Worm (Caenorhabditis elegans): Measurements from ENCODE around the gene C04C11.1.

C04C11.1 gene

ce11 chrX:14054799-14055198, 34.4 kb downstream of the C04C11.1 start:
- TF ChIP-seq zfh-2 (GFP tag; conservative IDR thresholded peaks at IDR 0.05) (peak; percentile 41; the same call in 1 of the 2 replicates), ZK185.1 (tag; optimal IDR thresholded peaks at IDR 0.05; ENCODE audit: poor library complexity, severe bottlenecking) (no peak)

ce11 chrX:14055715-14056114, 35.3 kb downstream of the C04C11.1 start:
- no peak for TF ChIP-seq attf-6 (GFP tag; IDR thresholded peaks at IDR 0.05)
- no peak for TF ChIP-seq hlh-26 (GFP tag; conservative IDR thresholded peaks at IDR 0.05)
- no peak for TF ChIP-seq somi-1 (GFP tag; optimal IDR thresholded peaks at IDR 0.05)
- no peak for TF ChIP-seq F37B4.10 (GFP tag; IDR thresholded peaks at IDR 0.05)
- TF ChIP-seq efl-1 (GFP tag; optimal IDR thresholded peaks at IDR 0.05): no peak
- TF ChIP-seq K11D2.4 (GFP tag; IDR thresholded peaks at IDR 0.05): no peak

DNA sequence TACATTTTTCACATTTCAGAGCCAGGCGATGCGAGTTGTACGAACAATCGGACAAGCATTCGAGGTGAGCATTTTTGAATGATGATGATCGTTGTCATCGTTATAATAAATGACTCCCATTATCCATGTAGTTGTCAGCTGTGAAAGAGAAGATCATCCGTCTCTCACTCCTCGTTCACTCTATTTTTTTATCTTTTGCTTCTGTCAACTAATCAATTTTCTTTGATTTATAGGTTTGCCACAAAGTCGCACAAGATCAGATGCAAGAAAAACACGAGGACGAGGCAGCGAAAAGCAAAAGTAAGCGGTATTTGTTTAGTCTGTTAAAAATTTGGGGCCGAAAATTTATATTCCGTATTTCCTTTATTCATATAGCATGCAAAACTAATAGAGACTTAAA, 36.1 kb downstream of the C04C11.1 start:
- TF ChIP-seq C17E4.6 (GFP tag; IDR thresholded peaks at IDR 0.05): no peak
- TF ChIP-seq nfya-1 (tag; optimal IDR thresholded peaks at IDR 0.05; ENCODE audit: borderline replicate concordance, insufficient read depth): no peak
- TF ChIP-seq bed-2 (GFP tag; IDR thresholded peaks at IDR 0.05): no peak
- no peak for TF ChIP-seq repo-1 (tag; optimal IDR thresholded peaks at IDR 0.05)
- no peak for TF ChIP-seq ceh-100 (GFP tag; IDR thresholded peaks at IDR 0.05)
- no peak for TF ChIP-seq ets-4 (GFP tag; optimal IDR thresholded peaks at IDR 0.05)
- no peak for TF ChIP-seq ceh-40 (GFP tag; IDR thresholded peaks at IDR 0.05)
- no peak for TF ChIP-seq him-1 (tag; optimal IDR thresholded peaks at IDR 0.05)
- no peak for TF ChIP-seq F22D6.2 (tag; optimal IDR thresholded peaks at IDR 0.05)
- TF ChIP-seq F37B4.10 (GFP tag; IDR thresholded peaks at IDR 0.05): no peak
- TF ChIP-seq Y67H2A.10 (GFP tag; conservative IDR thresholded peaks at IDR 0.05): no peak
- TF ChIP-seq mcd-1 (GFP tag; IDR thresholded peaks at IDR 0.05): no peak

DNA sequence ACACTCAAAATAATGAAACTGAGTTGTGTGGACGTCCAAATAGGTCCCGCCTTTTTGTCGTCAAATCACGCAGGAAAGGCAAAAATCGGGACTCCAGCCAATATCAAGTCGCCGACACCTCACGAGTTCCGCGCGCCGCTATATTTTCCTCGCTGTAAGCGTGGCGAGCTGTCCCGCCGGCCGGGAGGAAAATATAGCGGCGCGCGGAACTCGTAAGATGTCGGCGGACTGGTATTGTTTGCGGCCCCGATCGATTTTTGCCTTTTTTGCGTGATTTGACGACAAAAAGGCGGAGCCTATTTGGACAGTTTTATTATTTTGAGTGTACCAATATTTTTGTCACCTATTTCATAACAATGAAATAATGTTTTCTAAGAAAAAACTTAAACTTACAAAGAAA, 42.4 kb downstream of the C04C11.1 start:
- no peak for TF ChIP-seq B0035.1 (tag; optimal IDR thresholded peaks at IDR 0.05)
- no peak for TF ChIP-seq snpc-4 (GFP tag; optimal IDR thresholded peaks at IDR 0.05)
- peak in 2 of 4 experiments; percentile 58 to 64 for TF ChIP-seq snpc-4 (tag; optimal IDR thresholded peaks at IDR 0.05)

DNA sequence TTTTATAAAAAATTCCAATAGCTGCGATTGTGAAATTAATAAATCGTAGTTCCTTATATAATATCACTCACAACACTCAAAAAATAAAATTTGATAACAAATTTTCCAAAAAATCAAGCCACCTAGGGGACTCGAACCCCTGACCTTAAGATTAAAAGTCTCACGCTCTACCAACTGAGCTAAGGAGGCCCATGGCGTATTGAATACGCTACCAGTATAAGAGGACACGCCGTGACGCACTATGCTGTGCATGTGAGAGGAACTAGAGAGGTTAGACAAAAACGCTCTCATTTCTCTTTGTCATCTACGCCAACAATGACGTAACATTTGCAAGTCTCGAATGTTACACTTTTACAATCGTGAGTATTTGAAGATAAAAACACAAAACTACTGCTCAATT, 43.4 kb downstream of the C04C11.1 start:
- TF ChIP-seq nhr-27 (tag; optimal IDR thresholded peaks at IDR 0.05) (peak; percentile 91), ceh-100 (GFP tag; IDR thresholded peaks at IDR 0.05) (peak; percentile 82), nhr-90 (tag; optimal IDR thresholded peaks at IDR 0.05) (peak; percentile 92), atf-7 (tag; optimal IDR thresholded peaks at IDR 0.05) (peak; percentile 90), egl-18 (GFP tag; IDR thresholded peaks at IDR 0.05) (peak; percentile 84), egrh-3 (GFP tag; IDR thresholded peaks at IDR 0.05) (peak; percentile 50), ekl-4 (GFP tag; IDR thresholded peaks at IDR 0.05) (peak; percentile 87), F10E7.11 (tag; optimal IDR thresholded peaks at IDR 0.05) (peak; percentile 75), nfya-2 (GFP tag; IDR thresholded peaks at IDR 0.05) (no peak), unc-62 (GFP tag; optimal IDR thresholded peaks at IDR 0.05) (no peak), tbx-9 (tag; optimal IDR thresholded peaks at IDR 0.05; ENCODE audit: borderline replicate concordance) (peak; percentile 84), xnd-1 (tag; optimal IDR thresholded peaks at IDR 0.05) (no peak), B0035.1 (tag; optimal IDR thresholded peaks at IDR 0.05) (peak; percentile 81), nhr-179 (tag; optimal IDR thresholded peaks at IDR 0.05) (peak; percentile 41), nfya-1 (tag; optimal IDR thresholded peaks at IDR 0.05; ENCODE audit: borderline replicate concordance, insufficient read depth) (no peak), Y53G8AR.9 (GFP tag; conservative IDR thresholded peaks at IDR 0.05) (peak; percentile 79), athp-1 (tag; optimal IDR thresholded peaks at IDR 0.05) (peak; percentile 92), ceh-91 (GFP tag; IDR thresholded peaks at IDR 0.05) (no peak), ztf-25 (GFP tag; IDR thresholded peaks at IDR 0.05) (peak; percentile 98), snpc-1.3 (tag; optimal IDR thresholded peaks at IDR 0.05; ENCODE audit: insufficient read depth) (peak; percentile 92), bed-1 (GFP tag; IDR thresholded peaks at IDR 0.05) (0 out of 2 replicates have a peak, but pooled peaks have one; percentile 53), hrde-1 (tag; optimal IDR thresholded peaks at IDR 0.05; ENCODE audit: borderline replicate concordance) (peak; percentile 60), zim-3 (tag; optimal IDR thresholded peaks at IDR 0.05) (peak; percentile 88), mcd-1 (GFP tag; IDR thresholded peaks at IDR 0.05) (no peak; the same call in none of the 2 replicates), hlh-26 (GFP tag; conservative IDR thresholded peaks at IDR 0.05) (0 out of 2 replicates have a peak, but pooled peaks have one; percentile 49)

Data from whole organism, young adult.